Fruit fly (Drosophila melanogaster) whole organism, embryonic: ENCODE measurements around the gene CG13654.

Experiments
- ATbp ChIP-seq: fragments of 200-800 bp; sonication (Bioruptor generic); optimal IDR thresholded peaks from 2 replicates; lab custom pipeline; 2017; ENCODE audit warnings: missing biosample characterization, mild to moderate bottlenecking, missing genetic modification characterization, missing genetic modification reagents
- Atf3 ChIP-seq: fragments of 200-800 bp; sonication (Bioruptor generic); optimal IDR thresholded peaks from 3 replicates; lab custom pipeline; 2016; ENCODE audit warnings: missing biosample characterization, missing genetic modification characterization
- Bdp1 ChIP-seq: fragments of 200-800 bp; sonication (Bioruptor generic); optimal IDR thresholded peaks from 3 replicates; lab custom pipeline; 2016; ENCODE audit warnings: missing biosample characterization, missing genetic modification characterization
- BtbVII ChIP-seq: fragments of 200-800 bp; sonication (Bioruptor generic); optimal IDR thresholded peaks from 3 replicates; lab custom pipeline; 2017; ENCODE audit warnings: missing biosample characterization, mild to moderate bottlenecking, missing genetic modification characterization
- CG11504 ChIP-seq: fragments of 200-800 bp; sonication (Bioruptor generic); optimal IDR thresholded peaks from 3 replicates; lab custom pipeline; 2019; ENCODE audit warnings: missing biosample characterization, mild to moderate bottlenecking, missing genetic modification characterization, moderate library complexity
- CG12219 ChIP-seq: fragments of 200-800 bp; sonication (Bioruptor generic); optimal IDR thresholded peaks from 3 replicates; lab custom pipeline; 2018; ENCODE audit warnings: missing biosample characterization, mild to moderate bottlenecking, missing genetic modification characterization
- CG12299 ChIP-seq: fragments of 200-800 bp; sonication (Bioruptor generic); optimal IDR thresholded peaks from 2 replicates; lab custom pipeline; 2018; ENCODE audit warnings: missing biosample characterization, mild to moderate bottlenecking, missing genetic modification characterization
- CG12942 ChIP-seq: fragments of 200-800 bp; sonication (Bioruptor generic); optimal IDR thresholded peaks from 3 replicates; lab custom pipeline; 2016; ENCODE audit warnings: missing biosample characterization, missing genetic modification characterization
- CG15011 ChIP-seq: fragments of 200-800 bp; sonication (Bioruptor generic); optimal IDR thresholded peaks from 3 replicates; lab custom pipeline; 2018; ENCODE audit warnings: missing biosample characterization, mild to moderate bottlenecking, missing genetic modification characterization
- CG18262 ChIP-seq: fragments of 200-800 bp; optimal IDR thresholded peaks from 3 replicates; lab custom pipeline; 2019; ENCODE audit warnings: missing biosample characterization, mild to moderate bottlenecking, missing genetic modification characterization, moderate library complexity
- CG2120 ChIP-seq: fragments of 200-800 bp; sonication (Bioruptor generic); optimal IDR thresholded peaks from 3 replicates; lab custom pipeline; 2016; ENCODE audit warnings: missing biosample characterization, missing genetic modification characterization
- CG3281 ChIP-seq: fragments of 200-800 bp; sonication (Bioruptor generic); optimal IDR thresholded peaks from 3 replicates; lab custom pipeline; 2017; ENCODE audit warnings: missing biosample characterization, mild to moderate bottlenecking, missing genetic modification characterization
- CG5245 ChIP-seq: fragments of 200-800 bp; sonication (Bioruptor generic); optimal IDR thresholded peaks from 3 replicates; lab custom pipeline; 2016; ENCODE audit warnings: missing biosample characterization, missing genetic modification characterization
- CG6254 ChIP-seq: fragments of 200-800 bp; sonication (Bioruptor generic); optimal IDR thresholded peaks from 3 replicates; lab custom pipeline; 2017; ENCODE audit warnings: mild to moderate bottlenecking, missing biosample characterization, missing genetic modification reagents, missing genetic modification characterization
- CG6689 ChIP-seq: fragments of 200-800 bp; sonication (Bioruptor generic); IDR thresholded peaks from 2 replicates; pipeline ENCODE4 v1.3.6; 2022; ENCODE audit warnings: missing biosample characterization, missing genetic modification characterization
- CG8089 ChIP-seq: fragments of 200-800 bp; sonication (Bioruptor generic); optimal IDR thresholded peaks from 3 replicates; lab custom pipeline; 2016; ENCODE audit warnings: missing biosample characterization, missing genetic modification characterization
- CG9437 ChIP-seq: fragments of 200-800 bp; sonication (Bioruptor generic); optimal IDR thresholded peaks from 2 replicates; lab custom pipeline; 2018; ENCODE audit warnings: missing biosample characterization, mild to moderate bottlenecking, missing genetic modification characterization
- CG9876 ChIP-seq: fragments of 200-800 bp; sonication (Bioruptor generic); optimal IDR thresholded peaks from 2 replicates; lab custom pipeline; 2016; ENCODE audit warnings: missing biosample characterization, missing genetic modification characterization
- Camta ChIP-seq: fragments of 200-800 bp; sonication (Bioruptor generic); optimal IDR thresholded peaks from 2 replicates; lab custom pipeline; 2016; ENCODE audit warnings: missing biosample characterization, missing genetic modification characterization
- D19A ChIP-seq: fragments of 200-800 bp; optimal IDR thresholded peaks from 3 replicates; lab custom pipeline; 2019; ENCODE audit warnings: missing biosample characterization, mild to moderate bottlenecking, missing genetic modification characterization, moderate library complexity
- Deaf1 ChIP-seq: fragments of 200-800 bp; optimal IDR thresholded peaks from 3 replicates; lab custom pipeline; 2019; ENCODE audit warnings: missing biosample characterization, mild to moderate bottlenecking, missing genetic modification characterization, moderate library complexity
- Dfd ChIP-seq, 2 experiments: fragments of >200 bp; optimal IDR thresholded peaks; 2 replicates each; lab custom pipeline; 2017; ENCODE audit warnings: missing biosample characterization in 2 of 2, missing genetic modification characterization in 2 of 2
- Elba2 ChIP-seq: fragments of 200-800 bp; sonication (Bioruptor generic); optimal IDR thresholded peaks from 3 replicates; lab custom pipeline; 2016; ENCODE audit warnings: missing biosample characterization, missing genetic modification characterization
- HLH3B ChIP-seq: fragments of 200-800 bp; sonication (Bioruptor generic); IDR thresholded peaks from 2 replicates; pipeline ENCODE4 v1.3.6; 2022; ENCODE audit warnings: missing biosample characterization, missing genetic modification characterization
- Hr39 ChIP-seq: fragments of >200 bp; optimal IDR thresholded peaks from 2 replicates; lab custom pipeline; 2017
- Hr51 ChIP-seq, 2 experiments: fragments of 200-800 bp; sonication (Bioruptor generic); optimal IDR thresholded peaks; 2 replicates in 1 of 2; 3 replicates in 1 of 2; lab custom pipeline; 2016 to 2018; ENCODE audit warnings: missing biosample characterization in 2 of 2, missing genetic modification characterization in 2 of 2, mild to moderate bottlenecking in 1 of 2, moderate library complexity in 1 of 2
- NC2α ChIP-seq: fragments of 200-800 bp; sonication (Bioruptor generic); optimal IDR thresholded peaks from 2 replicates; lab custom pipeline; 2016; ENCODE audit warnings: missing biosample characterization, missing genetic modification characterization
- Nf-YB ChIP-seq: fragments of 200-800 bp; sonication (Bioruptor generic); optimal IDR thresholded peaks from 3 replicates; lab custom pipeline; 2019; ENCODE audit warnings: missing biosample characterization, mild to moderate bottlenecking, missing genetic modification characterization, moderate library complexity
- PHDP ChIP-seq: fragments of 200-800 bp; sonication (Bioruptor generic); optimal IDR thresholded peaks from 3 replicates; lab custom pipeline; 2018; ENCODE audit warnings: missing biosample characterization, mild to moderate bottlenecking, missing genetic modification characterization, moderate library complexity
- Sry-δ ChIP-seq: fragments of 200-800 bp; sonication (Bioruptor generic); optimal IDR thresholded peaks from 2 replicates; lab custom pipeline; 2016; ENCODE audit warnings: missing biosample characterization, missing genetic modification characterization
- Xbp1 ChIP-seq: fragments of 200-800 bp; sonication (Bioruptor generic); optimal IDR thresholded peaks from 3 replicates; lab custom pipeline; 2016; ENCODE audit warnings: missing biosample characterization, mild to moderate bottlenecking, missing genetic modification characterization
- abd-A ChIP-seq: fragments of 200-800 bp; sonication (Bioruptor generic); optimal IDR thresholded peaks from 3 replicates; lab custom pipeline; 2019; ENCODE audit warnings: missing biosample characterization, mild to moderate bottlenecking, missing genetic modification characterization, moderate library complexity
- chif ChIP-seq, 2 experiments: fragments of 200-800 bp; sonication (Bioruptor generic); optimal IDR thresholded peaks; 3 replicates each; lab custom pipeline; 2016; ENCODE audit warnings: missing biosample characterization in 2 of 2, missing genetic modification characterization in 2 of 2
- crp ChIP-seq, 2 experiments: fragments of 200-800 bp; sonication (Bioruptor generic); optimal IDR thresholded peaks; 2 replicates in 1 of 2; 3 replicates in 1 of 2; lab custom pipeline; 2017; ENCODE audit warnings: missing biosample characterization in 2 of 2, missing genetic modification characterization in 2 of 2, mild to moderate bottlenecking in 1 of 2, moderate library complexity in 1 of 2
- cwo ChIP-seq: fragments of 200-800 bp; sonication (Bioruptor generic); optimal IDR thresholded peaks from 3 replicates; lab custom pipeline; 2017; ENCODE audit warnings: missing biosample characterization, missing genetic modification characterization, mild to moderate bottlenecking, moderate library complexity, missing genetic modification reagents
- dati ChIP-seq: fragments of 200-800 bp; sonication (Bioruptor generic); IDR thresholded peaks from 2 replicates; pipeline ENCODE4 v1.3.6; 2022; ENCODE audit warnings: missing biosample characterization, missing genetic modification characterization
- ems ChIP-seq: fragments of 200-800 bp; sonication (Bioruptor generic); optimal IDR thresholded peaks from 3 replicates; lab custom pipeline; 2016; ENCODE audit warnings: missing biosample characterization, missing genetic modification characterization
- grau ChIP-seq: fragments of 200-800 bp; optimal IDR thresholded peaks from 3 replicates; lab custom pipeline; 2019; ENCODE audit warnings: missing biosample characterization, mild to moderate bottlenecking, missing genetic modification characterization, moderate library complexity
- insv ChIP-seq, 2 experiments: fragments of 200-800 bp; sonication (Bioruptor generic); optimal IDR thresholded peaks; 3 replicates each; lab custom pipeline; 2016 to 2018; ENCODE audit warnings: missing biosample characterization in 2 of 2, missing genetic modification characterization in 2 of 2
- jing ChIP-seq: fragments of 200-800 bp; sonication (Bioruptor generic); optimal IDR thresholded peaks from 2 replicates; lab custom pipeline; 2018; ENCODE audit warnings: missing biosample characterization, mild to moderate bottlenecking, missing genetic modification characterization
- lilli ChIP-seq: fragments of 200-800 bp; sonication (Bioruptor generic); optimal IDR thresholded peaks from 3 replicates; lab custom pipeline; 2016; ENCODE audit warnings: missing biosample characterization, missing genetic modification characterization
- mam ChIP-seq: fragments of 200-800 bp; sonication (Bioruptor generic); optimal IDR thresholded peaks from 3 replicates; lab custom pipeline; 2016; ENCODE audit warnings: missing biosample characterization, missing genetic modification characterization
- nom ChIP-seq: fragments of 200-800 bp; sonication (Bioruptor generic); optimal IDR thresholded peaks from 2 replicates; lab custom pipeline; 2017; ENCODE audit warnings: missing biosample characterization, missing genetic modification characterization, mild to moderate bottlenecking, moderate library complexity, missing genetic modification reagents
- pros ChIP-seq: fragments of 200-800 bp; sonication (Bioruptor generic); optimal IDR thresholded peaks from 3 replicates; lab custom pipeline; 2019; ENCODE audit warnings: missing biosample characterization, mild to moderate bottlenecking, missing genetic modification characterization, moderate library complexity
- row ChIP-seq: fragments of 200-800 bp; sonication (Bioruptor generic); IDR thresholded peaks from 3 replicates; pipeline ENCODE4 v1.3.6; 2022; ENCODE audit warnings: missing biosample characterization, missing genetic modification characterization
- tna ChIP-seq: fragments of 200-800 bp; sonication (Bioruptor generic); IDR thresholded peaks from 2 replicates; pipeline ENCODE4 v1.3.6; 2022; ENCODE audit warnings: missing biosample characterization, missing genetic modification characterization; ENCODE audit not compliant: partially characterized antibody
- yki ChIP-seq: fragments of >200 bp; optimal IDR thresholded peaks from 3 replicates; lab custom pipeline; 2018
- zen2 ChIP-seq: fragments of 200-800 bp; sonication (Bioruptor generic); IDR thresholded peaks from 3 replicates; pipeline ENCODE4 v1.3.6; 2022; ENCODE audit warnings: missing biosample characterization, missing genetic modification characterization; ENCODE audit not compliant: partially characterized antibody
- zf30C ChIP-seq: fragments of 200-800 bp; sonication (Bioruptor generic); optimal IDR thresholded peaks from 3 replicates; lab custom pipeline; 2018; ENCODE audit warnings: missing biosample characterization, mild to moderate bottlenecking, missing genetic modification characterization

Gene CG13654

DNA sequence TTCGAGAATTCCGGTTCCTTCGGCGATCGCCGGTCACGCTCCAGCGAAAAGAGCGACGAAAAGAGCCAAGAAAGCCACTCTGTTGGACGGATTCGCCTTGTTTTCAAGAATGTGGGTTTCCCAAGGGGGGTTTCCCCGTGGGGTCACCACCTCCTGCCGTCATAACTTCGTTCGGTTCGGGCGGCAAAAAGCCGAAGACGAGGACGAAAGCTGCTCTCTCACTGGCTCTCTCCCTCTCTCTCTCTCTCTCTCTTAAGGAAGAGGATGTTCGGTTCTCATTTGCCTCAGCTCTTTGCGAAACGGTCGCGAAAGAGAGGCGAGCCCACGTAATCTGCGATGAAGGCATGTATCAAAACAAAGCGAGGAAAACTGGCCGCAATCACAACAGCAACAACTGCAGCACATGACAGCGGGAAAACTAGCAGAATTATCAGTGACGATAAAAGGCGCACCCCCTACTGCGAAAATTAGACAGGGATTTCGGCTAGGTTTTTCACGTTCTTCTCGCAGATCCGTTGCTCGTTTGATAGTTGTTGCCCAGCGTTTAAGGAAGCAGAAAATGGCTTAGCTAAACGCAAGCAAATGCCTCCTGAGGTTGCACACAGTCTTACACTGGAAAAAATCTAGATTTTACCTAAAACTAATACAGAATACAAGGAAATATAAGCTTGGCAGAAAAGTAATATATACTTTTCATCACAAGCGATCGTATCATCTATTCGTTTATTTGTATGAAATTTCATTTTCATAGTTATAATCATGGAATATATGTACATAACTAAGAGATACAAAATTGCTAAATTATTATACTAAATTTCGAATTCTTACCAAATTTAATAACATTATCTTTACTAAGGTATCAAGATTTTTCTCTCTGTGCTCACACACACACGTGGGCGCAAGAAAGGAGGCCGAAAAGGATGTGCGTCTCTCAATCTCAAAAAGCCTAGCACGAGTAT is 15.9 kb upstream of the CG13654 start, which contains the start of gene dan (continued):
- TF ChIP-seq Hr51 (GFP tag; optimal IDR thresholded peaks at IDR 0.05; lab: Kevin White, UChicago): peak in 1 of 2 experiments; percentile 48
- TF ChIP-seq jing (GFP tag; lab: Kevin White, UChicago): no peak
- TF ChIP-seq NC2α (GFP tag; lab: Kevin White, UChicago): no peak
- TF ChIP-seq Hr39 (lab: Kevin White, UChicago): no peak
- TF ChIP-seq Elba2 (GFP tag; lab: Kevin White, UChicago): no peak
- TF ChIP-seq abd-A: no peak
- peak; percentile 96 for TF ChIP-seq pros (GFP tag; lab: Kevin White, UChicago)
- no peak for TF ChIP-seq CG8089 (GFP tag; lab: Kevin White, UChicago)
- peak; percentile 23 for TF ChIP-seq cwo
- no peak for TF ChIP-seq lilli (GFP tag; lab: Kevin White, UChicago)
- TF ChIP-seq CG2120: peak; percentile 18
- TF ChIP-seq CG9876 (GFP tag; lab: Kevin White, UChicago): no peak
- no peak for TF ChIP-seq tna (GFP tag; lab: Robert Waterston, UW)
- TF ChIP-seq row: peak; percentile 30; the same call in 1 of the 3 replicates
- TF ChIP-seq HLH3B: no peak
- TF ChIP-seq CG6689 (GFP tag; lab: Robert Waterston, UW): peak; percentile 39
- TF ChIP-seq CG11504 (tag; lab: Kevin White, UChicago): peak; percentile 64
- TF ChIP-seq ATbp (GFP tag; lab: Kevin White, UChicago): peak; percentile 12
- TF ChIP-seq dati: no peak
- no peak for TF ChIP-seq CG5245 (GFP tag; lab: Kevin White, UChicago)
- TF ChIP-seq Deaf1: peak; percentile 92
- TF ChIP-seq crp (GFP tag; optimal IDR thresholded peaks at IDR 0.05; lab: Kevin White, UChicago): no peak
- no peak for TF ChIP-seq Nf-YB (GFP tag; lab: Kevin White, UChicago)
- TF ChIP-seq chif (GFP tag; optimal IDR thresholded peaks at IDR 0.05; lab: Kevin White, UChicago): no peak
- TF ChIP-seq CG18262 (tag; lab: Kevin White, UChicago): peak; percentile 74
- TF ChIP-seq grau (tag; lab: Kevin White, UChicago): peak; percentile 68
- no peak for TF ChIP-seq CG6254 (GFP tag; lab: Kevin White, UChicago)
- TF ChIP-seq zen2: no peak
- TF ChIP-seq Sry-δ (GFP tag; lab: Kevin White, UChicago): no peak
- no peak for TF ChIP-seq insv (GFP tag; optimal IDR thresholded peaks at IDR 0.05; lab: Kevin White, UChicago)
- TF ChIP-seq CG3281 (GFP tag; lab: Kevin White, UChicago): peak; percentile 48
- peak; percentile 49 for TF ChIP-seq PHDP (tag; lab: Kevin White, UChicago)
- TF ChIP-seq Bdp1 (GFP tag; lab: Kevin White, UChicago): no peak
- no peak for TF ChIP-seq CG15011 (GFP tag; lab: Kevin White, UChicago)
- peak; percentile 39 for TF ChIP-seq D19A (tag; lab: Kevin White, UChicago)
- TF ChIP-seq nom (GFP tag; lab: Kevin White, UChicago): no peak
- peak; percentile 8 for TF ChIP-seq yki
- no peak for TF ChIP-seq mam (GFP tag; lab: Kevin White, UChicago)
- peak; percentile 45 for TF ChIP-seq Xbp1 (GFP tag; lab: Kevin White, UChicago)
- no peak for TF ChIP-seq CG12299 (tag; lab: Kevin White, UChicago)
- no peak for TF ChIP-seq CG12219 (GFP tag; lab: Kevin White, UChicago)
- TF ChIP-seq zf30C (GFP tag; lab: Kevin White, UChicago): peak; percentile 86
- no peak for TF ChIP-seq BtbVII (GFP tag; lab: Kevin White, UChicago)
- peak; percentile 2 for TF ChIP-seq Camta (GFP tag; lab: Kevin White, UChicago)
- TF ChIP-seq ems (GFP tag; lab: Kevin White, UChicago): no peak
- no peak for TF ChIP-seq CG12942
- no peak for TF ChIP-seq CG9437
- TF ChIP-seq Dfd (GFP tag; optimal IDR thresholded peaks at IDR 0.05; lab: Kevin White, UChicago): no peak
- TF ChIP-seq Atf3: no peak
